Worm (Caenorhabditis elegans): ENCODE data around the gene nstp-6.

DNA sequence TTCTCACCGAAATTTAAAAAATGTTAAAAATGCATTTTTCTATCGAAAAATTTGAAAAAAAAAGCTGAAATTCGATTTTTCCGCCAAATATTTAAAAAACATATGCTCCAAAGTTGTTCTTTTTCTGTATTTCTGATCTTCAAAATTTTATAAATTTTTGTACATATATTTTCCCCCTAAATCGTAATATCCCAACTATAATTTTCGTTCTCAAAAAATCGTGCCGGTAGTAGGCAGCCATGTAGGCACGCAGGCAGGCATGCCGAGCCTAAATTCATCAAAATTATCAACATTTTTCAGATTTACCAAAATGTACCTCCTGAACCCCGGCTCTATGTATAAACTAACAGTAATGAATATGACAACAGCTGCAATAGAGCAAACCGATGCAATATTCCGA lies 17.5 kb upstream of the nstp-6 start, which contains the start of gene sre-5:
- TF ChIP-seq nhr-2 (tag; optimal IDR thresholded peaks at IDR 0.05) (no peak), tbx-8 (GFP tag; optimal IDR thresholded peaks at IDR 0.05) (no peak), lin-13 (tag; optimal IDR thresholded peaks at IDR 0.05) (no peak)

Measured in whole organism, mixed stage, embryonic.